Worm (Caenorhabditis elegans): ENCODE measurements around the gene F21D12.2.

DNA sequence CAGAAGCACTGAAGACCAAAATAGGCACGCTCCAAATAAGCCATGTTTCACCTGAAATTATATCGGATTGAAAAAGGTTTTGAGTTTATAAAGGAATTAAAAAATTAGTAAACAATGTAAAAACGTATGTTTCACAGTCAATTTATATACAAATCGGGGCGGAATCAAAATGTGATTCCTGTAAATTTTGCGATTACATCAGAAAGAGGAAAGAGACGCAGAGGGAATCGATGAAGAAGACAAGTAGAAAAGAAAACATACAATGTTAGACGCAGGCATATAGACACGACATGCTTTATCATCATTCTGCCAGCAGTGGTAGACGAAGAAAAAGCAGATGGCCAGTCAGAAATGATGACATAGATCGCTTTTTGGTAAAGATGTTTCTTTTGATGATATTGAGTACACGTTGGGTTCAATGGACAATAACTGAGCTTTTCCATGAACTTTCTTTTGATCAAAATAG lies 46.5 kb downstream of the F21D12.2 start, which contains the start of gene msra-1:
- TF ChIP-seq ama-1 (optimal IDR thresholded peaks at IDR 0.05): no peak
- no peak for TF ChIP-seq sox-2 (GFP tag; IDR thresholded peaks at IDR 0.05)
- no peak for TF ChIP-seq pha-4 (tag; optimal IDR thresholded peaks at IDR 0.05)
- TF ChIP-seq elt-2 (tag; optimal IDR thresholded peaks at IDR 0.05): no peak
- TF ChIP-seq ceh-2 (tag; optimal IDR thresholded peaks at IDR 0.05): no peak
- TF ChIP-seq ceh-22 (tag; optimal IDR thresholded peaks at IDR 0.05): no peak
- no peak for TF ChIP-seq ref-2 (tag; optimal IDR thresholded peaks at IDR 0.05)
- no peak for TF ChIP-seq pag-3 (tag; optimal IDR thresholded peaks at IDR 0.05; ENCODE audit: borderline replicate concordance)
